Worm (Caenorhabditis elegans) whole organism, L3 larva: ENCODE results near the gene srh-62.

Experiments
- ZK546.5 ChIP-seq: sonication (generic microtip); optimal IDR thresholded peaks from 2 replicates; lab custom pipeline; 2017; ENCODE audit warnings: missing biosample characterization, missing genetic modification characterization
- aly-2 ChIP-seq: fragments of 150-350 bp; optimal IDR thresholded peaks from 2 replicates; lab custom pipeline; 2014; ENCODE audit warnings: missing biosample characterization, missing genetic modification characterization
- ceh-28 ChIP-seq: fragments of 150-350 bp; optimal IDR thresholded peaks from 2 replicates; lab custom pipeline; 2014; ENCODE audit warnings: missing biosample characterization, missing genetic modification reagents, missing genetic modification characterization
- fkh-10 ChIP-seq: sonication (generic microtip); optimal IDR thresholded peaks from 2 replicates; lab custom pipeline; 2017; ENCODE audit warnings: missing biosample characterization, missing genetic modification reagents, missing genetic modification characterization
- snpc-4 ChIP-seq: fragments of 150-350 bp; optimal IDR thresholded peaks from 2 replicates; lab custom pipeline; 2014; ENCODE audit warnings: missing biosample characterization, missing genetic modification characterization
- tbx-2 ChIP-seq: sonication (generic microtip); optimal IDR thresholded peaks from 2 replicates; lab custom pipeline; 2016; ENCODE audit warnings: mild to moderate bottlenecking, missing genetic modification characterization, missing compliant biosample characterization
- unc-62 ChIP-seq: fragments of 150-350 bp; sonication (generic microtip); optimal IDR thresholded peaks from 4 replicates; lab custom pipeline; 2014; ENCODE audit warnings: missing biosample characterization, missing genetic modification reagents, missing genetic modification characterization
- zag-1 ChIP-seq: fragments of 150-350 bp; optimal IDR thresholded peaks from 2 replicates; lab custom pipeline; 2014; ENCODE audit warnings: missing biosample characterization, missing genetic modification characterization
- ztf-4 ChIP-seq: fragments of 150-350 bp; optimal IDR thresholded peaks from 2 replicates; lab custom pipeline; 2014; ENCODE audit warnings: missing biosample characterization, missing genetic modification characterization

ce11 chrV:443193-443592, 40.3 kb upstream of the srh-62 start, which contains the start of gene srh-33:
- TF ChIP-seq snpc-4 (tag; lab: Kevin White, UChicago): no peak
- no peak for TF ChIP-seq ZK546.5 (tag; lab: Kevin White, UChicago)
- no peak for TF ChIP-seq ztf-4
- TF ChIP-seq fkh-10 (GFP tag; lab: Kevin White, UChicago): no peak
- TF ChIP-seq tbx-2 (tag; lab: Kevin White, UChicago): no peak
- no peak for TF ChIP-seq unc-62
- no peak for TF ChIP-seq aly-2 (tag; lab: Kevin White, UChicago)
- no peak for TF ChIP-seq zag-1
- no peak for TF ChIP-seq ceh-28 (tag; lab: Kevin White, UChicago)
